Fruit fly (Drosophila melanogaster): Measurements from ENCODE around the gene CG32112.

Gene CG32112

dm6 chr3L:12741608-12742007 lies at the start of gene CG32112 (continued):
- TF ChIP-seq stc (GFP tag; IDR thresholded peaks at IDR 0.05): no peak
- TF ChIP-seq CG9437 (GFP tag; optimal IDR thresholded peaks at IDR 0.05): peak; percentile 86
- TF ChIP-seq psq (GFP tag; optimal IDR thresholded peaks at IDR 0.05): no peak
- peak; percentile 81 for TF ChIP-seq sens (GFP tag)
- no peak for TF ChIP-seq sc (optimal IDR thresholded peaks at IDR 0.05)
- TF ChIP-seq sc (GFP tag; optimal IDR thresholded peaks at IDR 0.05): no peak
- no peak for TF ChIP-seq CG15011 (GFP tag; optimal IDR thresholded peaks at IDR 0.05)
- TF ChIP-seq bbx (GFP tag; IDR thresholded peaks at IDR 0.05; ENCODE audit: partially characterized antibody): peak; percentile 58
- no peak for TF ChIP-seq CG4282 (GFP tag; optimal IDR thresholded peaks at IDR 0.05)
- peak; percentile 8 for TF ChIP-seq CG1792 (GFP tag; optimal IDR thresholded peaks at IDR 0.05)
- TF ChIP-seq Kr (GFP tag; optimal IDR thresholded peaks at IDR 0.05): no peak
- no peak for TF ChIP-seq Tbp (GFP tag; optimal IDR thresholded peaks at IDR 0.05)
- TF ChIP-seq gro (GFP tag; optimal IDR thresholded peaks at IDR 0.05): peak; percentile 25
- TF ChIP-seq Taf1 (GFP tag; IDR thresholded peaks at IDR 0.05): no peak
- TF ChIP-seq CG10274 (GFP tag; optimal IDR thresholded peaks at IDR 0.05): no peak
- peak; percentile 74 for TF ChIP-seq HLH4C (GFP tag; IDR thresholded peaks at IDR 0.05; ENCODE audit: partially characterized antibody)
- TF ChIP-seq CG4617 (GFP tag; optimal IDR thresholded peaks at IDR 0.05; ENCODE audit: borderline replicate concordance): peak; percentile 50
- TF ChIP-seq nerfin-1 (tag; optimal IDR thresholded peaks at IDR 0.05): no peak
- peak; percentile 17 for TF ChIP-seq Hsf (GFP tag; optimal IDR thresholded peaks at IDR 0.05)
- peak; percentile 57 for TF ChIP-seq YL-1 (GFP tag; optimal IDR thresholded peaks at IDR 0.05)
- TF ChIP-seq CG34224 (GFP tag; IDR thresholded peaks at IDR 0.05; ENCODE audit: partially characterized antibody): peak; percentile 76
- no peak for TF ChIP-seq btn (GFP tag; optimal IDR thresholded peaks at IDR 0.05)
- no peak for TF ChIP-seq Dfd (GFP tag; optimal IDR thresholded peaks at IDR 0.05)
- TF ChIP-seq CG15269 (tag; optimal IDR thresholded peaks at IDR 0.05): no peak
- peak; percentile 74 for TF ChIP-seq unc-4 (GFP tag; IDR thresholded peaks at IDR 0.05; ENCODE audit: partially characterized antibody)
- TF ChIP-seq ken (GFP tag; IDR thresholded peaks at IDR 0.05): no peak
- peak; percentile 52 for TF ChIP-seq lilli (GFP tag; optimal IDR thresholded peaks at IDR 0.05)
- TF ChIP-seq CG18764 (GFP tag; optimal IDR thresholded peaks at IDR 0.05): peak; percentile 36
- TF ChIP-seq ind (GFP tag; optimal IDR thresholded peaks at IDR 0.05): no peak
- peak; percentile 45; the same call in 1 of the 3 replicates for TF ChIP-seq vnd (GFP tag; IDR thresholded peaks at IDR 0.05; ENCODE audit: partially characterized antibody)
- peak; percentile 3 for TF ChIP-seq CG17829 (tag; optimal IDR thresholded peaks at IDR 0.05)
- TF ChIP-seq H2.0 (GFP tag; IDR thresholded peaks at IDR 0.05): no peak
- peak; percentile 74 for TF ChIP-seq BEAF-32 (GFP tag; optimal IDR thresholded peaks at IDR 0.05)
- TF ChIP-seq Ssrp (tag; optimal IDR thresholded peaks at IDR 0.05): no peak
- peak; percentile 72 for TF ChIP-seq sna (GFP tag; IDR thresholded peaks at IDR 0.05; ENCODE audit: partially characterized antibody)
- peak; percentile 66 for TF ChIP-seq hbn (GFP tag; IDR thresholded peaks at IDR 0.05; ENCODE audit: partially characterized antibody)
- no peak for TF ChIP-seq CG13894 (tag; optimal IDR thresholded peaks at IDR 0.05)
- peak; percentile 45 for TF ChIP-seq trem (tag; optimal IDR thresholded peaks at IDR 0.05)
- TF ChIP-seq CG5180 (GFP tag; optimal IDR thresholded peaks at IDR 0.05): no peak
- no peak for TF ChIP-seq CG11085 (GFP tag; IDR thresholded peaks at IDR 0.05)
- peak; percentile 57 for TF ChIP-seq CG12659 (GFP tag; optimal IDR thresholded peaks at IDR 0.05)
- no peak for TF ChIP-seq CG1602 (GFP tag; optimal IDR thresholded peaks at IDR 0.05)
- no peak for TF ChIP-seq H15 (GFP tag; IDR thresholded peaks at IDR 0.05)
- TF ChIP-seq CG11093 (GFP tag; IDR thresholded peaks at IDR 0.05): no peak
- no peak for TF ChIP-seq Oli (tag; optimal IDR thresholded peaks at IDR 0.05)
- no peak for TF ChIP-seq B-H2 (GFP tag; optimal IDR thresholded peaks at IDR 0.05)
- peak; percentile 5 for TF ChIP-seq CG13123 (GFP tag; optimal IDR thresholded peaks at IDR 0.05)
- no peak for TF ChIP-seq dimm (GFP tag; IDR thresholded peaks at IDR 0.05)
- no peak for TF ChIP-seq CG2202 (tag; optimal IDR thresholded peaks at IDR 0.05)
- no peak for TF ChIP-seq mam (GFP tag; optimal IDR thresholded peaks at IDR 0.05)
- peak; percentile 43 for TF ChIP-seq CG2129 (GFP tag; IDR thresholded peaks at IDR 0.05; ENCODE audit: partially characterized antibody)
